Fruit fly (Drosophila melanogaster) S2 (cell line): Measurements from ENCODE around the gene COX6B.

Experiments used
- CG8478 ChIP-seq: fragments of >200 bp; optimal IDR thresholded peaks from 2 replicates; lab custom pipeline; 2018
- CTCF ChIP-seq, 2 experiments: fragments of >200 bp; optimal IDR thresholded peaks; 2 replicates each; lab custom pipeline; 2018

COX6B gene

dm6 chrX:19769821-19770519 lies 25.8 kb upstream of the COX6B start:
- TF ChIP-seq CTCF (optimal IDR thresholded peaks at IDR 0.05; lab: Kevin White, UChicago) (no peak), CG8478 (lab: Kevin White, UChicago) (no peak)

- TF ChIP-seq CTCF (optimal IDR thresholded peaks at IDR 0.05; lab: Kevin White, UChicago), result no peak
- no peak for TF ChIP-seq CG8478 (lab: Kevin White, UChicago)
These were observed 21.5 kb upstream of the COX6B start for dm6 chrX:19765490-19766212.

- TF ChIP-seq CTCF (optimal IDR thresholded peaks at IDR 0.05; lab: Kevin White, UChicago), result no peak
These were observed 20.8 kb upstream of the COX6B start, which contains the start of gene CG12702 for dm6 chrX:19764824-19765489. Gene CG12702 (minus strand): TSS chrX:19764874.

dm6 chrX:19763440-19764002 lies 19.4 kb upstream of the COX6B start:
- TF ChIP-seq CG8478 (lab: Kevin White, UChicago), result no peak
- TF ChIP-seq CTCF (optimal IDR thresholded peaks at IDR 0.05; lab: Kevin White, UChicago), result no peak

- TF ChIP-seq CG8478 (lab: Kevin White, UChicago) (no peak), CTCF (optimal IDR thresholded peaks at IDR 0.05; lab: Kevin White, UChicago) (peak in 1 of 2 experiments; percentile 22)
These were observed 18.0 kb upstream of the COX6B start for dm6 chrX:19762167-19762566.

dm6 chrX:19754705-19755403 lies 10.7 kb upstream of the COX6B start:
- TF ChIP-seq CG8478 (lab: Kevin White, UChicago), result no peak
- TF ChIP-seq CTCF (optimal IDR thresholded peaks at IDR 0.05; lab: Kevin White, UChicago), result no peak

dm6 chrX:19754152-19754579 lies 10.0 kb upstream of the COX6B start:
- no peak for TF ChIP-seq CTCF (optimal IDR thresholded peaks at IDR 0.05; lab: Kevin White, UChicago)
- no peak for TF ChIP-seq CG8478 (lab: Kevin White, UChicago)

dm6 chrX:19753710-19754109 lies 9.6 kb upstream of the COX6B start:
- TF ChIP-seq CTCF (optimal IDR thresholded peaks at IDR 0.05; lab: Kevin White, UChicago), result no peak
- TF ChIP-seq CG8478 (lab: Kevin White, UChicago), result no peak

dm6 chrX:19752344-19752743 lies 8.2 kb upstream of the COX6B start:
- TF ChIP-seq CTCF (optimal IDR thresholded peaks at IDR 0.05; lab: Kevin White, UChicago), result no peak
- TF ChIP-seq CG8478 (lab: Kevin White, UChicago), result no peak

- TF ChIP-seq CG8478 (lab: Kevin White, UChicago) (no peak), CTCF (optimal IDR thresholded peaks at IDR 0.05; lab: Kevin White, UChicago) (no peak)
These were observed 6.6 kb upstream of the COX6B start, which contains the start of gene Abcd3 for dm6 chrX:19750626-19751149. Gene Abcd3 (plus strand): TSS chrX:19750770.

- TF ChIP-seq CG8478 (lab: Kevin White, UChicago) (no peak), CTCF (optimal IDR thresholded peaks at IDR 0.05; lab: Kevin White, UChicago) (peak in 1 of 2 experiments; percentile 37)
These were observed 4.4 kb upstream of the COX6B start for dm6 chrX:19748565-19748964.

dm6 chrX:19748014-19748413 lies 3.9 kb upstream of the COX6B start, which contains the start of gene Alr:
Gene Alr (plus strand): TSS chrX:19748314.
- TF ChIP-seq CG8478 (lab: Kevin White, UChicago) (no peak), CTCF (optimal IDR thresholded peaks at IDR 0.05; lab: Kevin White, UChicago) (no peak)

dm6 chrX:19745908-19746604 lies 1.9 kb upstream of the COX6B start, which contains the start of gene parvin:
Gene parvin (plus strand): TSS chrX:19746041.
- no peak for TF ChIP-seq CG8478 (lab: Kevin White, UChicago)
- no peak for TF ChIP-seq CTCF (optimal IDR thresholded peaks at IDR 0.05; lab: Kevin White, UChicago)
